Comparison of ENCODE assay signal across 3 worm cellular contexts in genomic region chrV:8949873-8950272, ce11.
A peak's percentile ranks its signal among the peaks of the same experiment; 100 is the strongest.
TF ChIP-seq lines count a peak whose summit lies in the region.

No protein-coding gene starts in this region.

TF ChIP-seq in whole organism, L4 larva, 104 proteins besides CTCF, POLR2A, EP300 and RAD21:
- TF ChIP-seq ceh-28 (tag; optimal IDR thresholded peaks at IDR 0.05; lab: Kevin White, UChicago), result no peak
- TF ChIP-seq dmd-6 (GFP tag; IDR thresholded peaks at IDR 0.05; lab: Robert Waterston, UW), result no peak
- no peak for TF ChIP-seq ceh-44 (GFP tag; IDR thresholded peaks at IDR 0.05; lab: Robert Waterston, UW)
- no peak for TF ChIP-seq lin-15B (tag; optimal IDR thresholded peaks at IDR 0.05; lab: Kevin White, UChicago)
- no peak for TF ChIP-seq ama-1 (optimal IDR thresholded peaks at IDR 0.05; lab: Kevin White, UChicago)
- no peak for TF ChIP-seq zip-2 (tag; optimal IDR thresholded peaks at IDR 0.05; lab: Kevin White, UChicago)
- no peak for TF ChIP-seq rbr-2 (tag; optimal IDR thresholded peaks at IDR 0.05; lab: Kevin White, UChicago)
- no peak for TF ChIP-seq lsy-2 (tag; optimal IDR thresholded peaks at IDR 0.05; lab: Kevin White, UChicago)
- TF ChIP-seq pqm-1 (tag; optimal IDR thresholded peaks at IDR 0.05; lab: Kevin White, UChicago), result no peak
- TF ChIP-seq F26F4.8 (GFP tag; conservative IDR thresholded peaks at IDR 0.05; lab: Robert Waterston, UW), result no peak
- TF ChIP-seq fos-1 (tag; optimal IDR thresholded peaks at IDR 0.05; lab: Kevin White, UChicago), result no peak
- TF ChIP-seq unc-62 (GFP tag; optimal IDR thresholded peaks at IDR 0.05 in 1 of 2; lab: Kevin White, UChicago), result peak in 1 of 2 experiments; percentile 95
- no peak for TF ChIP-seq unc-62 (tag; optimal IDR thresholded peaks at IDR 0.05; lab: Kevin White, UChicago)
- 0 out of 2 replicates have a peak, but pooled peaks have one; percentile 17 for TF ChIP-seq php-3 (GFP tag; IDR thresholded peaks at IDR 0.05; lab: Robert Waterston, UW)
- TF ChIP-seq unc-130 (GFP tag; optimal IDR thresholded peaks at IDR 0.05; lab: Kevin White, UChicago), result no peak
- TF ChIP-seq ces-1 (GFP tag; optimal IDR thresholded peaks at IDR 0.05; lab: Kevin White, UChicago), result no peak
- TF ChIP-seq egl-43 (GFP tag; IDR thresholded peaks at IDR 0.05; lab: Robert Waterston, UW), result no peak
- TF ChIP-seq ceh-62 (tag; optimal IDR thresholded peaks at IDR 0.05; lab: Kevin White, UChicago), result no peak
- no peak for TF ChIP-seq zfp-3 (GFP tag; conservative IDR thresholded peaks at IDR 0.05; lab: Robert Waterston, UW)
- 0 out of 2 replicates have a peak, but pooled peaks have one; percentile 20 for TF ChIP-seq madf-9 (GFP tag; conservative IDR thresholded peaks at IDR 0.05; lab: Robert Waterston, UW)
- TF ChIP-seq pha-4 (GFP tag; IDR thresholded peaks at IDR 0.05; lab: Robert Waterston, UW), result no peak
- no peak for TF ChIP-seq pha-4 (tag; optimal IDR thresholded peaks at IDR 0.05; lab: Kevin White, UChicago)
- no peak for TF ChIP-seq F10B5.3 (tag; optimal IDR thresholded peaks at IDR 0.05; lab: Kevin White, UChicago)

TF ChIP-seq in whole organism, early embryonic, 17 proteins besides CTCF, POLR2A, EP300 and RAD21:
- TF ChIP-seq ceh-36 (tag; optimal IDR thresholded peaks at IDR 0.05; lab: Kevin White, UChicago), result no peak
- TF ChIP-seq ama-1 (optimal IDR thresholded peaks at IDR 0.05; lab: Kevin White, UChicago), result no peak
- TF ChIP-seq tbx-37 (GFP tag; conservative IDR thresholded peaks at IDR 0.05; lab: Robert Waterston, UW), result no peak
- TF ChIP-seq hmg-4 (GFP tag; optimal IDR thresholded peaks at IDR 0.05; lab: Kevin White, UChicago), result peak; percentile 19

TF ChIP-seq in whole organism, young adult, 124 proteins besides CTCF, POLR2A, EP300 and RAD21:
- TF ChIP-seq F49E8.2 (tag; optimal IDR thresholded peaks at IDR 0.05; lab: Kevin White, UChicago; ENCODE audit: insufficient read depth) (no peak), rpc-1 (optimal IDR thresholded peaks at IDR 0.05; lab: Kevin White, UChicago) (no peak), rpc-1 (tag; optimal IDR thresholded peaks at IDR 0.05; lab: Kevin White, UChicago) (no peak), madf-8 (GFP tag; conservative IDR thresholded peaks at IDR 0.05; lab: Robert Waterston, UW) (no peak), hmg-20 (GFP tag; IDR thresholded peaks at IDR 0.05; lab: Robert Waterston, UW) (no peak), F57C9.4 (tag; optimal IDR thresholded peaks at IDR 0.05; lab: Kevin White, UChicago) (no peak), him-1 (tag; optimal IDR thresholded peaks at IDR 0.05; lab: Kevin White, UChicago) (no peak), rcor-1 (GFP tag; IDR thresholded peaks at IDR 0.05; lab: Robert Waterston, UW) (0 out of 2 replicates have a peak, but pooled peaks have one; percentile 28), hlh-26 (GFP tag; conservative IDR thresholded peaks at IDR 0.05; lab: Robert Waterston, UW) (no peak), madf-3 (GFP tag; IDR thresholded peaks at IDR 0.05; lab: Robert Waterston, UW) (0 out of 2 replicates have a peak, but pooled peaks have one; percentile 9), D2030.7 (GFP tag; IDR thresholded peaks at IDR 0.05; lab: Robert Waterston, UW) (0 out of 2 replicates have a peak, but pooled peaks have one; percentile 17), zfh-2 (GFP tag; conservative IDR thresholded peaks at IDR 0.05; lab: Robert Waterston, UW) (0 out of 2 replicates have a peak, but pooled peaks have one; percentile 10), lir-1 (GFP tag; conservative IDR thresholded peaks at IDR 0.05; lab: Robert Waterston, UW) (no peak)
